Worm (Caenorhabditis elegans) whole organism, young adult: ENCODE measurements around the gene set-14.
A peak's percentile ranks its signal among the peaks of the same experiment; 100 is the strongest.

Experiments used
- F10E7.11 ChIP-seq: sonication (generic microtip); optimal IDR thresholded peaks from 2 replicates; lab custom pipeline; 2017; ENCODE audit warnings: mild to moderate bottlenecking, missing genetic modification characterization, moderate library complexity, missing compliant biosample characterization
- F22D6.2 ChIP-seq: sonication (generic microtip); optimal IDR thresholded peaks from 2 replicates; lab custom pipeline; 2016; ENCODE audit warnings: mild to moderate bottlenecking, missing genetic modification characterization, missing compliant biosample characterization
- F23B12.7 ChIP-seq: sonication (generic microtip); optimal IDR thresholded peaks from 2 replicates; lab custom pipeline; 2017; ENCODE audit warnings: missing genetic modification characterization, mild to moderate bottlenecking, missing compliant biosample characterization, antibody characterized with exemption, moderate library complexity; ENCODE audit not compliant: insufficient read depth
- F33H1.4 ChIP-seq: fragments of 200-800 bp; sonication (Bioruptor generic); IDR thresholded peaks from 2 replicates; pipeline ENCODE4 v1.3.6; 2022; ENCODE audit warnings: missing genetic modification reagents, missing genetic modification characterization, missing compliant biosample characterization
- F39B2.1 ChIP-seq: fragments of 200-800 bp; sonication (Bioruptor generic); IDR thresholded peaks from 2 replicates; pipeline ENCODE4 v1.3.6; 2022; ENCODE audit warnings: missing genetic modification reagents, missing genetic modification characterization, missing compliant biosample characterization
- F57A8.1 ChIP-seq: fragments of 200-800 bp; sonication (Bioruptor generic); optimal IDR thresholded peaks from 2 replicates; lab custom pipeline; 2018; ENCODE audit warnings: mild to moderate bottlenecking, missing genetic modification characterization, moderate library complexity, missing compliant biosample characterization
- K12H6.12 ChIP-seq: fragments of 200-800 bp; sonication (Bioruptor generic); optimal IDR thresholded peaks from 2 replicates; lab custom pipeline; 2018; ENCODE audit warnings: mild to moderate bottlenecking, missing genetic modification characterization, missing compliant biosample characterization
- Y53G8AR.9 ChIP-seq: fragments of 200-800 bp; sonication (Bioruptor generic); conservative IDR thresholded peaks from 2 replicates; pipeline ENCODE4 v1.3.6; 2022; ENCODE audit warnings: missing genetic modification reagents, missing genetic modification characterization, missing compliant biosample characterization
- athp-1 ChIP-seq: sonication (generic microtip); optimal IDR thresholded peaks from 2 replicates; lab custom pipeline; 2017; ENCODE audit warnings: mild to moderate bottlenecking, missing genetic modification characterization, missing compliant biosample characterization
- attf-3 ChIP-seq: fragments of 200-800 bp; sonication (Bioruptor generic); conservative IDR thresholded peaks from 2 replicates; pipeline ENCODE4 v1.3.6; 2022; ENCODE audit warnings: missing genetic modification reagents, missing genetic modification characterization, missing compliant biosample characterization
- attf-5 ChIP-seq: fragments of 200-800 bp; sonication (Bioruptor generic); optimal IDR thresholded peaks from 2 replicates; lab custom pipeline; 2018; ENCODE audit warnings: mild to moderate bottlenecking, missing genetic modification characterization, missing compliant biosample characterization
- attf-6 ChIP-seq: fragments of 200-800 bp; sonication (Bioruptor generic); IDR thresholded peaks from 2 replicates; pipeline ENCODE4 v1.3.6; 2022; ENCODE audit warnings: missing genetic modification reagents, missing genetic modification characterization, missing compliant biosample characterization
- ccch-3 ChIP-seq: fragments of 200-800 bp; sonication (Bioruptor generic); optimal IDR thresholded peaks from 2 replicates; lab custom pipeline; 2018; ENCODE audit warnings: mild to moderate bottlenecking, missing genetic modification characterization, missing compliant biosample characterization
- cebp-1 ChIP-seq, 2 experiments: fragments of 200-800 bp in 1 of 2; sonication (Bioruptor generic) in 1 of 2; sonication (generic microtip) in 1 of 2; IDR thresholded peaks in 1 of 2; optimal IDR thresholded peaks in 1 of 2; 2 replicates each; pipeline versions ENCODE4 v1.3.6 to Lab custom; 2017 to 2022; ENCODE audit warnings: missing compliant biosample characterization in 2 of 2, missing genetic modification characterization in 2 of 2, mild to moderate bottlenecking in 1 of 2, missing genetic modification reagents in 1 of 2, moderate library complexity in 1 of 2
- ceh-100 ChIP-seq: fragments of 200-800 bp; sonication (Bioruptor generic); IDR thresholded peaks from 2 replicates; pipeline ENCODE4 v1.3.6; 2022; ENCODE audit warnings: missing genetic modification reagents, missing genetic modification characterization, missing compliant biosample characterization
- chd-7 ChIP-seq: sonication (generic microtip); optimal IDR thresholded peaks from 2 replicates; lab custom pipeline; 2016; ENCODE audit warnings: mild to moderate bottlenecking, missing genetic modification characterization, moderate library complexity, missing compliant biosample characterization
- dox-1 ChIP-seq: fragments of 200-800 bp; sonication (Bioruptor generic); IDR thresholded peaks from 2 replicates; pipeline ENCODE4 v1.3.6; 2022; ENCODE audit warnings: missing genetic modification reagents, missing genetic modification characterization, missing compliant biosample characterization
- dpl-1 ChIP-seq: fragments of 150-350 bp; optimal IDR thresholded peaks from 2 replicates; lab custom pipeline; 2014; ENCODE audit warnings: missing biosample characterization, missing genetic modification reagents, missing genetic modification characterization
- efl-1 ChIP-seq: fragments of 150-350 bp; optimal IDR thresholded peaks from 2 replicates; lab custom pipeline; 2014; ENCODE audit warnings: missing biosample characterization, missing genetic modification reagents, missing genetic modification characterization
- egl-44 ChIP-seq: fragments of 200-800 bp; sonication (Bioruptor generic); IDR thresholded peaks from 2 replicates; pipeline ENCODE4 v1.3.6; 2022; ENCODE audit warnings: missing genetic modification reagents, missing genetic modification characterization, missing compliant biosample characterization
- hmg-1.2 ChIP-seq: fragments of 200-800 bp; sonication (Bioruptor generic); IDR thresholded peaks from 2 replicates; pipeline ENCODE4 v1.3.6; 2022; ENCODE audit warnings: missing genetic modification reagents, missing genetic modification characterization, missing compliant biosample characterization
- lin-35 ChIP-seq, 3 experiments: fragments of 150-350 bp in 2 of 3; sonication (generic microtip) in 1 of 3; optimal IDR thresholded peaks; 2 replicates each; lab custom pipeline; 2014 to 2018; ENCODE audit warnings: missing biosample characterization in 3 of 3, missing genetic modification characterization in 3 of 3, missing genetic modification reagents in 3 of 3
- lin-40 ChIP-seq: sonication (generic microtip); optimal IDR thresholded peaks from 2 replicates; lab custom pipeline; 2016; ENCODE audit warnings: missing genetic modification characterization, mild to moderate bottlenecking, missing compliant biosample characterization, missing genotype, missing genetic modification reagents
- lin-54 ChIP-seq: fragments of 200-800 bp; sonication (Bioruptor generic); optimal IDR thresholded peaks from 2 replicates; lab custom pipeline; 2018; ENCODE audit warnings: mild to moderate bottlenecking, missing genetic modification characterization, missing compliant biosample characterization
- lsl-1 ChIP-seq: fragments of 200-800 bp; sonication (Bioruptor generic); optimal IDR thresholded peaks from 2 replicates; lab custom pipeline; 2018; ENCODE audit warnings: mild to moderate bottlenecking, missing genetic modification characterization, moderate library complexity, missing compliant biosample characterization
- madf-6 ChIP-seq: fragments of 200-800 bp; sonication (Bioruptor generic); IDR thresholded peaks from 2 replicates; pipeline ENCODE4 v1.3.6; 2022; ENCODE audit warnings: missing genetic modification reagents, missing genetic modification characterization, missing compliant biosample characterization
- mcd-1 ChIP-seq: fragments of 200-800 bp; sonication (Bioruptor generic); IDR thresholded peaks from 2 replicates; pipeline ENCODE4 v1.3.6; 2022; ENCODE audit warnings: missing genetic modification reagents, missing genetic modification characterization, missing compliant biosample characterization
- mes-4 ChIP-seq: sonication (generic microtip); optimal IDR thresholded peaks from 2 replicates; lab custom pipeline; 2016; ENCODE audit warnings: missing genotype, missing genetic modification characterization, missing compliant biosample characterization
- nfya-2 ChIP-seq: fragments of 200-800 bp; sonication (Bioruptor generic); IDR thresholded peaks from 2 replicates; pipeline ENCODE4 v1.3.6; 2022; ENCODE audit warnings: missing genetic modification reagents, missing genetic modification characterization, missing compliant biosample characterization
- nfyb-1 ChIP-seq: fragments of 200-800 bp; sonication (Bioruptor generic); IDR thresholded peaks from 2 replicates; pipeline ENCODE4 v1.3.6; 2022; ENCODE audit warnings: missing genetic modification reagents, missing genetic modification characterization, missing compliant biosample characterization
- nhr-120 ChIP-seq: fragments of 200-800 bp; sonication (Bioruptor generic); IDR thresholded peaks from 2 replicates; pipeline ENCODE4 v1.3.6; 2022; ENCODE audit warnings: missing genetic modification characterization, missing compliant biosample characterization
- pha-4 ChIP-seq: fragments of 150-350 bp; sonication (generic microtip); optimal IDR thresholded peaks from 2 replicates; lab custom pipeline; 2014; ENCODE audit warnings: missing biosample characterization, missing genetic modification reagents, missing genetic modification characterization
- sdz-38 ChIP-seq: sonication (generic microtip); optimal IDR thresholded peaks from 2 replicates; lab custom pipeline; 2016; ENCODE audit warnings: missing genotype, missing genetic modification characterization, missing compliant biosample characterization
- sea-2 ChIP-seq: fragments of 200-800 bp; sonication (Bioruptor generic); IDR thresholded peaks from 2 replicates; pipeline ENCODE4 v1.3.6; 2022; ENCODE audit warnings: missing genetic modification characterization, missing compliant biosample characterization
- snpc-1.1 ChIP-seq: sonication (generic microtip); optimal IDR thresholded peaks from 2 replicates; lab custom pipeline; 2017; ENCODE audit warnings: missing genetic modification characterization, mild to moderate bottlenecking, missing compliant biosample characterization, antibody characterized with exemption, moderate library complexity, missing genotype, missing genetic modification reagents; ENCODE audit not compliant: insufficient read depth
- snpc-1.3 ChIP-seq: sonication (generic microtip); optimal IDR thresholded peaks from 2 replicates; lab custom pipeline; 2017; ENCODE audit warnings: missing genetic modification characterization, mild to moderate bottlenecking, missing compliant biosample characterization, antibody characterized with exemption, moderate library complexity, missing genotype, missing genetic modification reagents; ENCODE audit not compliant: insufficient read depth
- snpc-3.4 ChIP-seq: sonication (generic microtip); optimal IDR thresholded peaks from 2 replicates; lab custom pipeline; 2017; ENCODE audit warnings: missing genetic modification characterization, mild to moderate bottlenecking, missing compliant biosample characterization, antibody characterized with exemption, moderate library complexity, missing genotype, missing genetic modification reagents
- snpc-4 ChIP-seq, 5 experiments: fragments of 150-350 bp in 1 of 5; sonication (generic microtip) in 4 of 5; optimal IDR thresholded peaks; 2 replicates each; lab custom pipeline; 2014 to 2018; ENCODE audit warnings: missing genetic modification characterization in 5 of 5, missing biosample characterization in 3 of 5, antibody characterized with exemption in 2 of 5, mild to moderate bottlenecking in 2 of 5, missing compliant biosample characterization in 2 of 5, missing genotype in 2 of 5, moderate library complexity in 2 of 5, missing genetic modification reagents in 1 of 5
- tbp1 ChIP-seq: fragments of 200-800 bp; sonication (Bioruptor generic); optimal IDR thresholded peaks from 2 replicates; lab custom pipeline; 2018; ENCODE audit warnings: mild to moderate bottlenecking, missing genetic modification characterization, missing compliant biosample characterization
- unc-130 ChIP-seq: sonication (generic microtip); optimal IDR thresholded peaks from 2 replicates; lab custom pipeline; 2016; ENCODE audit warnings: missing genetic modification reagents, missing genetic modification characterization, missing compliant biosample characterization

Gene set-14

DNA sequence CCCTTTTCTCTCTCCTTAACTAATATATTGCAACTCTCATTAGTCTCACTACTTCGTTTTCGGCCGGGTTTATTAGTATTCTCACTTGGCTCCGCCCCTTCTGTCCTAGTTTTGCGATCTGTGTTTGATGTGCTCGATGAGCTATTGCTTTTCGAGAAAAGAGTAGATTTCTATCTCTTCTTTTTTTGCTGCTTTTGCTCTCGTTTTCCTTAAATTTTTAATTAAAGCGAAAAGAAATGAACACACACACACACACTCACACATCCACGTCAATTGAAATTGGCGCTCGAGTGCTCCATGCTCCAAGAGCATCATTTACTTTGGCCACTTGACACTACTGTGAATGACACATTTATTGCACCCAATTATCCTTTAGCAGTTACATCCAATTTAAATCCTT lies 8.3 kb upstream of the set-14 start:
- no peak for TF ChIP-seq dox-1 (GFP tag; lab: Robert Waterston, UW)
- no peak for TF ChIP-seq F22D6.2 (tag; lab: Kevin White, UChicago)
- TF ChIP-seq attf-6 (GFP tag; lab: Robert Waterston, UW), result no peak
- TF ChIP-seq egl-44 (GFP tag; lab: Robert Waterston, UW), result no peak
- TF ChIP-seq chd-7 (tag; lab: Kevin White, UChicago), result no peak
- TF ChIP-seq Y53G8AR.9 (GFP tag; lab: Robert Waterston, UW), result no peak
- TF ChIP-seq F39B2.1 (GFP tag; lab: Robert Waterston, UW), result no peak
- no peak for TF ChIP-seq mes-4 (tag; lab: Kevin White, UChicago)
- no peak for TF ChIP-seq ceh-100 (GFP tag; lab: Robert Waterston, UW)

DNA sequence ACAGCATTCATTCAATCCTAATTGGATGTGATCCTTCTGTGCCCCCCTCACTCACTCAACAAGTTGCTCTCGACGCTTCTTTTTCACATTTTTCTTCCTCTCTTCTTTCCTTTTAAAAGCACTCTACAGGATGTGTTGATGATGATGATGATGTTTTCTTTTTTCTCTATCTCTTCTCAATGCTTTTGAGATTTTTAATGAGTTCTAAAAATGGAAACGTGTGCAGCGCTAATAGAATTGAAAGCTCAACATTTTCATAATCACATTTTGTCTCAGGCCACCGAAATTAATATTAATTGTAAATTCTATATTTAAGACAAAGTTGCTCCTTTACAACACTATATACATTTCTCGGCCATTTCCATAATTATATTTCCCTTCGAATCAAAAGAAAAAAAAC lies 4.1 kb upstream of the set-14 start:
- TF ChIP-seq sea-2 (no peak), F57A8.1 (GFP tag; lab: Kevin White, UChicago) (no peak), snpc-1.1 (tag; lab: Kevin White, UChicago) (no peak), K12H6.12 (tag; lab: Kevin White, UChicago) (no peak), tbp1 (GFP tag; lab: Kevin White, UChicago) (no peak), nhr-120 (GFP tag; lab: Robert Waterston, UW) (no peak), nfya-2 (GFP tag; lab: Robert Waterston, UW) (no peak), ccch-3 (GFP tag; lab: Kevin White, UChicago) (no peak), unc-130 (no peak), attf-5 (no peak), attf-3 (GFP tag; lab: Robert Waterston, UW) (no peak)
- TF ChIP-seq, all 124 proteins: peak for 0

DNA sequence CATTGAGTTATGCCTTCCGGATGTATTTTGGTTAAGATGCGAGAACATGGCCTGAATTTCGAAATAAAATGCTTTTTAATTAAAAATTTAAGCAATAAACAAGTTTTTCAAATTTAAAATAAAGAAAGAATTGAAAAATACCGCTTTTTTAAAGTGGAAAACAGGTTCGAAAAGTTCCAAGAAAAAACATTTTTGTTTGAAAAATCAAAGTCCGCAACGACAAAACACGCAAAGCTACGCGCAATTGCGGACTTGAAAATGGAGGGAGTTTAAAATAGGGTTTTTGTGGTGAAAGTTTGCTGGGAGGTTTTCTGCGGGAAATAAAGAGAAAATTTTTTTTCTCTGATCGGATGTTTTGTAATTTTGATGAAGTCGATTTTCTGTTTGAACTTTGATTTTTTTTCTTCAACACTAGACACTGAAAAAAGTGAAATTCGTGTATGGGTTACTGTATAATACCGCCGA lies 2.4 kb upstream of the set-14 start, which contains the start of gene npp-19:
Gene npp-19 (minus strand): TSS at position 51 of the 465 bp plus-strand sequence.
- TF ChIP-seq lin-54 (GFP tag; lab: Kevin White, UChicago) (peak; percentile 99), mcd-1 (GFP tag; lab: Robert Waterston, UW) (peak; percentile 55), lsl-1 (GFP tag; lab: Kevin White, UChicago) (peak; percentile 24), snpc-1.3 (tag; lab: Kevin White, UChicago) (peak; percentile 42), snpc-3.4 (tag; lab: Kevin White, UChicago) (no peak), efl-1 (GFP tag; lab: Kevin White, UChicago) (peak; percentile 90), F10E7.11 (no peak), lin-40 (tag; lab: Kevin White, UChicago) (peak; percentile 52), hmg-1.2 (GFP tag; lab: Robert Waterston, UW) (peak; percentile 14; the same call in 1 of the 2 replicates), pha-4 (peak; percentile 1), lin-35 (GFP tag; optimal IDR thresholded peaks at IDR 0.05; lab: Kevin White, UChicago) (peak; percentile 33 to 97 (median 56)), nfyb-1 (GFP tag; lab: Robert Waterston, UW) (0 out of 2 replicates have a peak, but pooled peaks have one; percentile 34), F23B12.7 (peak; percentile 52), dpl-1 (GFP tag; lab: Kevin White, UChicago) (peak; percentile 96), dox-1 (GFP tag; lab: Robert Waterston, UW) (no peak), madf-6 (GFP tag; lab: Robert Waterston, UW) (peak; percentile 52; the same call in 1 of the 2 replicates), sdz-38 (tag; lab: Kevin White, UChicago) (no peak), cebp-1 (GFP tag; IDR thresholded peaks at IDR 0.05; lab: Robert Waterston, UW) (no peak), cebp-1 (tag; optimal IDR thresholded peaks at IDR 0.05; lab: Kevin White, UChicago) (peak; percentile 2), athp-1 (tag; lab: Kevin White, UChicago) (no peak), snpc-4 (GFP tag; optimal IDR thresholded peaks at IDR 0.05; lab: Kevin White, UChicago) (peak; percentile 32), snpc-4 (tag; optimal IDR thresholded peaks at IDR 0.05; lab: Kevin White, UChicago) (no peak), F33H1.4 (GFP tag; lab: Robert Waterston, UW) (peak; percentile 47), attf-5 (peak; percentile 46)
